Fruit fly (Drosophila melanogaster) whole organism, adult: ENCODE data around the gene deltaCOP.

Experiments
- CG11617 ChIP-seq: fragments of 200-800 bp; sonication (Bioruptor generic); optimal IDR thresholded peaks from 2 replicates; lab custom pipeline; 2017; ENCODE audit warnings: mild to moderate bottlenecking, missing biosample characterization, missing genetic modification reagents, missing genetic modification characterization
- CG12768 ChIP-seq: fragments of 200-800 bp; sonication (Bioruptor generic); optimal IDR thresholded peaks from 2 replicates; lab custom pipeline; 2017; ENCODE audit warnings: missing biosample characterization, missing genetic modification characterization, mild to moderate bottlenecking, moderate library complexity, missing genetic modification reagents
- CG14711 ChIP-seq: fragments of 200-800 bp; sonication (Bioruptor generic); optimal IDR thresholded peaks from 2 replicates; lab custom pipeline; 2018; ENCODE audit warnings: missing biosample characterization, mild to moderate bottlenecking, missing genetic modification characterization, moderate library complexity
- CG1620 ChIP-seq: fragments of 200-800 bp; sonication (Bioruptor generic); optimal IDR thresholded peaks from 2 replicates; lab custom pipeline; 2016; ENCODE audit warnings: missing biosample characterization, missing genetic modification characterization
- CG33017 ChIP-seq: fragments of 200-800 bp; sonication (Bioruptor generic); optimal IDR thresholded peaks from 2 replicates; lab custom pipeline; 2018; ENCODE audit warnings: missing biosample characterization, mild to moderate bottlenecking, missing genetic modification characterization, moderate library complexity
- CG5204 ChIP-seq: fragments of 200-800 bp; sonication (Bioruptor generic); optimal IDR thresholded peaks from 2 replicates; lab custom pipeline; 2016; ENCODE audit warnings: missing biosample characterization, missing genetic modification characterization
- CG7045 ChIP-seq: fragments of 200-800 bp; sonication (Bioruptor generic); optimal IDR thresholded peaks from 2 replicates; lab custom pipeline; 2017; ENCODE audit warnings: missing biosample characterization, mild to moderate bottlenecking, missing genetic modification characterization
- CG7101 ChIP-seq: fragments of 200-800 bp; sonication (Bioruptor generic); optimal IDR thresholded peaks from 2 replicates; lab custom pipeline; 2018; ENCODE audit warnings: missing biosample characterization, mild to moderate bottlenecking, missing genetic modification characterization, moderate library complexity
- Clk ChIP-seq: fragments of 200-800 bp; sonication (Bioruptor generic); optimal IDR thresholded peaks from 2 replicates; lab custom pipeline; 2017; ENCODE audit warnings: missing biosample characterization, missing genetic modification characterization
- Crg-1 ChIP-seq: fragments of 200-800 bp; sonication (Bioruptor generic); optimal IDR thresholded peaks from 2 replicates; lab custom pipeline; 2016; ENCODE audit warnings: missing biosample characterization, missing genetic modification characterization
- Hr96 ChIP-seq: fragments of 200-800 bp; sonication (Bioruptor generic); optimal IDR thresholded peaks from 2 replicates; lab custom pipeline; 2016; ENCODE audit warnings: missing biosample characterization, missing genetic modification characterization
- Mnt ChIP-seq: fragments of 200-800 bp; sonication (Bioruptor generic); optimal IDR thresholded peaks from 2 replicates; lab custom pipeline; 2016; ENCODE audit warnings: missing biosample characterization, mild to moderate bottlenecking, missing genetic modification characterization
- bab1 ChIP-seq: fragments of 200-800 bp; sonication (Bioruptor generic); optimal IDR thresholded peaks from 3 replicates; lab custom pipeline; 2019; ENCODE audit warnings: missing biosample characterization, mild to moderate bottlenecking, missing genetic modification characterization, moderate library complexity
- cic ChIP-seq: fragments of 200-800 bp; sonication (Bioruptor generic); optimal IDR thresholded peaks from 2 replicates; lab custom pipeline; 2017; ENCODE audit warnings: missing biosample characterization, mild to moderate bottlenecking, missing genetic modification characterization, moderate library complexity
- cnc ChIP-seq, 2 experiments: fragments of >200 bp; optimal IDR thresholded peaks; 2 replicates each; lab custom pipeline; 2017
- kay ChIP-seq: fragments of 200-800 bp; sonication (Bioruptor generic); peaks from one replicate; lab custom pipeline; 2016; ENCODE audit warnings: missing biosample characterization, missing genetic modification characterization, borderline replicate concordance
- ovo ChIP-seq: fragments of 200-800 bp; sonication (Bioruptor generic); optimal IDR thresholded peaks from 2 replicates; lab custom pipeline; 2016; ENCODE audit warnings: missing biosample characterization, missing genetic modification characterization
- pad ChIP-seq: fragments of 200-800 bp; sonication (Bioruptor generic); optimal IDR thresholded peaks from 3 replicates; lab custom pipeline; 2017; ENCODE audit warnings: missing biosample characterization, missing genetic modification characterization, mild to moderate bottlenecking, moderate library complexity, missing genetic modification reagents
- tj ChIP-seq: fragments of 200-800 bp; sonication (Bioruptor generic); optimal IDR thresholded peaks from 3 replicates; lab custom pipeline; 2017; ENCODE audit warnings: missing biosample characterization, mild to moderate bottlenecking, missing genetic modification characterization, moderate library complexity
- toe ChIP-seq: fragments of 200-800 bp; sonication (Bioruptor generic); optimal IDR thresholded peaks from 2 replicates; lab custom pipeline; 2016; ENCODE audit warnings: missing biosample characterization, missing genetic modification characterization

deltaCOP gene

DNA sequence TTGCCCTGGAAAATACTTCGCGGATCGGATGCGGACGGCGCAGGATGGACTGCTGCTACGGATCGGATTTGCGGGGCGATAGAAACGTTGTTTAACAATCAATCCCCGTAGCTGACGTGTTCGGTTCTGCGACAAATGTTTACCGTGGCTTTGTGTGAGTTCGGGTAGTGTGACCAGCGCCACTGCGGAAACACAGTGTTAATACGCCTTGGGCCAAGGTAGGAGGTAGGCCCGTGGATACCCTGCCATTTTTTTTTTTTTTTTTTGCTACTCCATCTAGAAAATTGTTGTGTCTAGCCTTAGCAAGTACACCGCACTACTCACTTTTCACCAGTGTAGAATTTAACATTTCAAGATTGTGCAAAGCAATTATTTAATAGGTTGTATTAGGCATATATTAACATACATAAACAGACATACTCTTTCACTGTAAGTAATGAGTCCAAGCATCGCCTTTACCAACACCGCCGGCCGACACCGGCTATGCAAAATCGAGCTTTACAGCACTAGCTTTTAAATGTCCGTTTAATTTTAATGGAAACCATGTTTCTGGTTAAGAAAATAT is at the start of gene deltaCOP:
TSS of gene deltaCOP (minus strand) at position 171 of the 565 bp plus-strand sequence.
- TF ChIP-seq ovo (GFP tag; lab: Kevin White, UChicago) (peak; percentile 88), bab1 (GFP tag; lab: Kevin White, UChicago) (peak; percentile 75), kay (no peak), CG12768 (GFP tag; lab: Kevin White, UChicago) (peak; percentile 71), CG14711 (tag; lab: Kevin White, UChicago) (peak; percentile 65), Crg-1 (GFP tag; lab: Kevin White, UChicago) (peak; percentile 96), Clk (GFP tag; lab: Kevin White, UChicago) (peak; percentile 6), Hr96 (GFP tag; lab: Kevin White, UChicago) (no peak), CG11617 (peak; percentile 88), CG7101 (tag; lab: Kevin White, UChicago) (peak; percentile 86), pad (GFP tag; lab: Kevin White, UChicago) (peak; percentile 82), cic (peak; percentile 35), tj (GFP tag; lab: Kevin White, UChicago) (peak; percentile 67), Mnt (peak; percentile 90), cnc (optimal IDR thresholded peaks at IDR 0.05; lab: Kevin White, UChicago) (no peak), CG33017 (tag; lab: Kevin White, UChicago) (peak; percentile 61), CG7045 (peak; percentile 53), CG5204 (GFP tag; lab: Kevin White, UChicago) (no peak), CG1620 (GFP tag; lab: Kevin White, UChicago) (peak; percentile 94), toe (GFP tag; lab: Kevin White, UChicago) (no peak)

DNA sequence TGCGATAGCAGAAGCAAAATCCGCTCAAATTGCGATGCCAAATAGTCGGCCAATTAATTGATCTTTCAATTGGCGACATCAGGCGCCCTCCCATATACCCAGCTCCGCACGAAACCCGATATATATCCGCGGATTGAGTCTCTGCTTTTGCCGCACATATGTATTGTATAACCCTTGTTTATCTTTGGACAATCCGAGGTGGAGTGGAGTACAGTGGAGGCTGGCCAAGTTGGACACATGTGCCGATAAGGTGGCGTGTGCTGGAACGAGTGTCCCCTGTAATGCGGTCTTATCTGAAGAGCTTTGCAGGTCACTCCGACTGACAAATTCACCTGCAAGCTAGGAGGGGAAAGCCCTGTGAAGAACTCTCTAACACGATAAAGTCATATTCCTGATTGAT is 47.9 kb upstream of the deltaCOP start:
- no peak for TF ChIP-seq CG14711 (tag; lab: Kevin White, UChicago)
- TF ChIP-seq Mnt = peak; percentile 28
- no peak for TF ChIP-seq CG11617
- no peak for TF ChIP-seq ovo (GFP tag; lab: Kevin White, UChicago)
- peak; percentile 20 for TF ChIP-seq cic
- no peak for TF ChIP-seq CG33017 (tag; lab: Kevin White, UChicago)
- no peak for TF ChIP-seq CG1620 (GFP tag; lab: Kevin White, UChicago)
- no peak for TF ChIP-seq CG5204 (GFP tag; lab: Kevin White, UChicago)
- no peak for TF ChIP-seq CG12768 (GFP tag; lab: Kevin White, UChicago)
- no peak for TF ChIP-seq Crg-1 (GFP tag; lab: Kevin White, UChicago)
- peak; percentile 23 for TF ChIP-seq pad (GFP tag; lab: Kevin White, UChicago)

DNA sequence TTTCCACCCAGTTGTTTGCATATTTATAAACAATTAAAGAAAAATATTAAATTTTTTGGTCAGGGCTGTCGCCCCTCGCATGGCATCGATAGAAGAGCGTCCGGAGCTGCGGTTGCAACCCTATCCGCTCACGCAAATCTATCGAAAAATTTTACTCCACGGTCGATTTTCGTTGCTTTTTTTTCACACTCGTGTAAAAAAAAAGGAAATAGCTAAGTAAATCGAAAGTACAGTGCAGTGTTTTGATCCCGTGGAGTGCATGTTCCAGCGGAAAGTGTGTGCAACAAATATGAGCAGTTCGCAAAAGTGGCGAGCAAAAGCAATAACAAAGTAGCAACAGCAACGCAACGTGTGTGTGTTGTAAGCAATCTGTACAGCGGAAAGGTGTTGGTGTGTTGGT is 47.2 kb upstream of the deltaCOP start, which contains the start of the genes Edem1 and Rbcn-3B:
TSS of gene Edem1 (minus strand) at position 71 of the 400 bp plus-strand sequence.
TSS of gene Rbcn-3B (plus strand) at position 164 of the 400 bp plus-strand sequence.
- TF ChIP-seq Clk (GFP tag; lab: Kevin White, UChicago) (no peak), Hr96 (GFP tag; lab: Kevin White, UChicago) (no peak), CG14711 (tag; lab: Kevin White, UChicago) (peak; percentile 97), CG12768 (GFP tag; lab: Kevin White, UChicago) (peak; percentile 7), CG11617 (no peak), CG33017 (tag; lab: Kevin White, UChicago) (no peak), Mnt (peak; percentile 70), bab1 (GFP tag; lab: Kevin White, UChicago) (peak; percentile 48), kay (no peak)

DNA sequence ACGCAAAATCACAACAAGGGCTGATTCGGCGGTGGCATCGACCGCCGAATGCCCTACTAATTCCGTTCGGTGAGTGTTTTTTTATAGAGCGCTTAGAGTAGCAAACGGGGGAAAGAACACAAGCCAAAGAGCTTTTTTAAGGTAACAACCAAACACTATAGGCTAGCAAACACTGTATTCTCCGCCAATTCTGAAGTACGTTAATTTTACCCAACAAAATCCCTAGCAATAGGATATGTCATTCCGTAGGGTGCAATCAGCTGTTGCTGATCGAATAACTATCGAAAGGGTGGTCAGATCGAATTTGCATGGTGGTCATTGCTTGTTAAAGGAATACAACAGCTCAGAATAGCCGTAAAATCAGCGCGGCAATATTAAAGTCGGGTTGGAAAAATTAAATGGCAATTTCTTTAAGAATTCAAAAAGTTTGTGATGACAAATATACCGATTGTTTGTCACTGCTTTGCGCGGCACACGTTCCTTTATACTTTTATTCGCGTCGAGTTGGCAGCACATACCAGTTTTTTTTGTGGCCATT is 46.2 kb upstream of the deltaCOP start, which contains the start of gene mip130:
TSS of gene mip130 (plus strand) at position 513 of the 538 bp plus-strand sequence.
- TF ChIP-seq CG11617 = peak; percentile 81
- peak; percentile 79 for TF ChIP-seq bab1 (GFP tag; lab: Kevin White, UChicago)
- peak; percentile 17 for TF ChIP-seq CG7045
- TF ChIP-seq pad (GFP tag; lab: Kevin White, UChicago) = peak; percentile 46
- peak; percentile 67 for TF ChIP-seq Mnt
- peak; percentile 42 for TF ChIP-seq CG33017 (tag; lab: Kevin White, UChicago)
- TF ChIP-seq Clk (GFP tag; lab: Kevin White, UChicago) = no peak
- no peak for TF ChIP-seq kay
- TF ChIP-seq Hr96 (GFP tag; lab: Kevin White, UChicago) = peak; percentile 78
- peak; percentile 83 for TF ChIP-seq CG7101 (tag; lab: Kevin White, UChicago)
- TF ChIP-seq cnc (optimal IDR thresholded peaks at IDR 0.05; lab: Kevin White, UChicago) = no peak
- peak; percentile 57 for TF ChIP-seq tj (GFP tag; lab: Kevin White, UChicago)
- peak; percentile 50 for TF ChIP-seq CG1620 (GFP tag; lab: Kevin White, UChicago)
- TF ChIP-seq CG14711 (tag; lab: Kevin White, UChicago) = peak; percentile 70
- TF ChIP-seq ovo (GFP tag; lab: Kevin White, UChicago) = peak; percentile 46
- TF ChIP-seq toe (GFP tag; lab: Kevin White, UChicago) = peak; percentile 51
- TF ChIP-seq CG12768 (GFP tag; lab: Kevin White, UChicago) = peak; percentile 75
- TF ChIP-seq cic = no peak
- TF ChIP-seq Crg-1 (GFP tag; lab: Kevin White, UChicago) = peak; percentile 55
- TF ChIP-seq CG5204 (GFP tag; lab: Kevin White, UChicago) = peak; percentile 25

DNA sequence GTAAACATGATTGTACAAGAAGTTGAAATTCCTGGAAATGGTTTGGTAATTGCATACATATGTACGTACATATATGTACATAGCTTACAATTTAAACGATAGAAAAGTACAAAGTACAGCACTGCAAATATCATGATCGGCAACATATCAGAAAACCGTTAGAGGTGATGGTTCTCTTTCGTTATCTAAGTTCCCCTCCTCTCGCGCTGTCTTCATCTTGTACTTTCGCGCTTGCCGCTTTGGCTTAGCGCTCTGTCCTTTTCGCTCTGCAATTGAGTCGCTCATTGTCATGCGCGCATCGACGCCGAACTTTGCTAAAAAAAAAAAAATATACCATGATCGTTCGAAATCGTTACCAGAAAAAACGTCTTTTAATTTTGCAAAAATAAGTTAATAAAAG is 42.4 kb upstream of the deltaCOP start:
- peak; percentile 61 for TF ChIP-seq ovo (GFP tag; lab: Kevin White, UChicago)
- TF ChIP-seq pad (GFP tag; lab: Kevin White, UChicago) = peak; percentile 97
- TF ChIP-seq bab1 (GFP tag; lab: Kevin White, UChicago) = peak; percentile 0
- no peak for TF ChIP-seq Clk (GFP tag; lab: Kevin White, UChicago)
- TF ChIP-seq CG5204 (GFP tag; lab: Kevin White, UChicago) = no peak
- TF ChIP-seq cnc (optimal IDR thresholded peaks at IDR 0.05; lab: Kevin White, UChicago) = no peak
- TF ChIP-seq CG14711 (tag; lab: Kevin White, UChicago) = no peak
